Worm (Caenorhabditis elegans) whole organism, L1 larva: Measurements from ENCODE around the gene fbxa-50.

Experiments used
- fkh-10 ChIP-seq: sonication (generic microtip); optimal IDR thresholded peaks from 2 replicates; lab custom pipeline; 2017; ENCODE audit warnings: missing biosample characterization, missing genetic modification reagents, missing genetic modification characterization
- mdl-1 ChIP-seq, 2 experiments: fragments of 150-350 bp; optimal IDR thresholded peaks; 2 replicates each; lab custom pipeline; 2014 to 2017; ENCODE audit warnings: missing biosample characterization in 2 of 2, missing genetic modification characterization in 2 of 2, inconsistent platforms in 1 of 2
- nhr-11 ChIP-seq: fragments of 150-350 bp; optimal IDR thresholded peaks from 2 replicates; lab custom pipeline; 2014; ENCODE audit warnings: missing biosample characterization, missing genetic modification characterization
- nhr-12 ChIP-seq: sonication (generic microtip); optimal IDR thresholded peaks from 2 replicates; lab custom pipeline; 2017; ENCODE audit warnings: missing biosample characterization, missing genetic modification characterization
- nhr-28 ChIP-seq: fragments of 150-350 bp; optimal IDR thresholded peaks from 2 replicates; lab custom pipeline; 2014; ENCODE audit warnings: missing biosample characterization, missing genetic modification characterization
- nhr-84 ChIP-seq: sonication (generic microtip); optimal IDR thresholded peaks from 2 replicates; lab custom pipeline; 2017; ENCODE audit warnings: missing biosample characterization, missing genetic modification characterization
- nhr-85 ChIP-seq: sonication (generic microtip); peaks from one replicate; lab custom pipeline; 2016; ENCODE audit warnings: missing genetic modification characterization, inconsistent platforms, missing compliant biosample characterization
- skn-1 ChIP-seq: fragments of 150-350 bp; optimal IDR thresholded peaks from 2 replicates; lab custom pipeline; 2014; ENCODE audit warnings: missing biosample characterization, missing genetic modification characterization
- unc-130 ChIP-seq: fragments of 150-350 bp; optimal IDR thresholded peaks from 2 replicates; lab custom pipeline; 2017; ENCODE audit warnings: missing biosample characterization, missing genetic modification characterization, inconsistent platforms
- ztf-11 ChIP-seq, 2 experiments: sonication (generic microtip); optimal IDR thresholded peaks; 2 replicates each; lab custom pipeline; 2016 to 2017; ENCODE audit warnings: missing genetic modification characterization in 2 of 2, missing biosample characterization in 1 of 2, missing compliant biosample characterization in 1 of 2

DNA sequence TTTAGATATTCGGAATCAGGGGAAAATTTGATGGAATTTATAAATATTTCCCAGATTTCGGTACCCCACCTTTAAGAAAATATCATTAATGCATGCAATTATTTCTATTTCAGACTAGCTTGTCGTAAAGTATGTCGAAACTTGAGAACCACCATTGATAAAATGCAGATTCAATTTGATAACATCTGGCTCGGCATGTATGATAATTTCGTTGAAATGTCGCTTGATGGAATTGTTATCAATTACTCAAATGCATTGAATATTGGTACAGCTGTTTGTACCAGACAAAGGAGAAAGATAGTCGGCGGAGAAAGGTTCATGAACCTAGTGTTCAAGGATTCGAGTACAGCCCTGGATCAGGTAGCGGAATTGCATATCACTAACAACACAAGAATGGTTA is 43.6 kb upstream of the fbxa-50 start, which contains the start of gene Y82E9BL.19:
- TF ChIP-seq ztf-11 (tag; optimal IDR thresholded peaks at IDR 0.05; lab: Kevin White, UChicago) (no peak), nhr-11 (tag; lab: Kevin White, UChicago) (no peak), fkh-10 (GFP tag; lab: Kevin White, UChicago) (no peak), nhr-85 (tag; lab: Kevin White, UChicago) (no peak), nhr-84 (tag; lab: Kevin White, UChicago) (no peak), nhr-12 (no peak), mdl-1 (tag; optimal IDR thresholded peaks at IDR 0.05; lab: Kevin White, UChicago) (no peak), skn-1 (no peak), nhr-28 (no peak), unc-130 (tag; lab: Kevin White, UChicago) (no peak)
